Fruit fly (Drosophila melanogaster): Measurements from ENCODE around the gene CG33927.

DNA sequence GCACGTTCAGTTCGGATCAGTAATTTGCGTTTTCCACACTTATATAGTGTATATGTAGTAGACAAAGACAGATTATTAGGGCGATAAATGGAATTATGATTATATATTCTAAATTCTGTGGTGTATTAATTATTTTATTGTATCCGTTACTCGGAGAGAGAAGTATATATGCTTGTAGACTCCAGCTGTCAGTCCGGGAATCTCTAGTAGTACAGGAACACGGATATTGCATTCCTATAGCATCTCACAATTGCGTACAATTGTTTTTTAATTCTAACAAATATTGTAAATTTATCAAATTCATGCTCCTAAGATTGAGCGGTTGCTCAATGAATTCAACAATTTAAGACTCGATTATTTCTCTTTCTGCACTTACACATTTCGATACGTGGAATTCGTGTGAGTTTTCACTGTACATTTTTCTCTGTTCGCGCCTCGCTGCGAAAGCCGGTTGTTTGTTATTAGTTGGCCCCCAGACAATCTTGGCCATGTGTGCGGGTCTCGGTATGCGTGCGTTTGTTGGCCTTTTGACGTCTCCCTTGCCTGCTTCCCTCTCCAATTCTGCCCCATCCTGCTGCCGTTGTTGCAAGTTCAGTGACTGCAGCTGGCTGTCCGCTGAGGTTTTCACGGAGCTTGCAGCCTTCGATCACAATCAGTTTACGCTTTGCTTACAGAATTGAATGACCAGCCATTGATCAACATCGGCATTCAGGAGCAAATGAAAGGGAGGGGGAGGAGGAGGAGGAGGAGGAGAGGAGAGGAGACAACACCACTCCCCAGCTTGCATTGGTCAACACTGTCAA, 22.8 kb downstream of the CG33927 start:
- TF ChIP-seq CG7101 (tag; optimal IDR thresholded peaks at IDR 0.05) (no peak), cic (GFP tag; optimal IDR thresholded peaks at IDR 0.05) (no peak), CG5204 (GFP tag; optimal IDR thresholded peaks at IDR 0.05) (no peak), kay (GFP tag; ENCODE audit: borderline replicate concordance) (no peak)
